Worm (Caenorhabditis elegans) whole organism, late embryonic: ENCODE results near the gene F49E11.2.

ENCODE experiments used
- C08G9.2 ChIP-seq: sonication (generic microtip); optimal IDR thresholded peaks from 2 replicates; lab custom pipeline; 2016; ENCODE audit warnings: mild to moderate bottlenecking, missing genetic modification characterization, moderate library complexity, missing compliant biosample characterization
- F13H6.1 ChIP-seq: sonication (generic microtip); optimal IDR thresholded peaks from 2 replicates; lab custom pipeline; 2016; ENCODE audit warnings: missing genetic modification characterization, missing compliant biosample characterization
- T23F11.4 ChIP-seq: fragments of 200-800 bp; sonication (Bioruptor generic); optimal IDR thresholded peaks from 2 replicates; lab custom pipeline; 2018; ENCODE audit warnings: mild to moderate bottlenecking, missing genetic modification characterization, missing compliant biosample characterization
- ama-1 ChIP-seq: fragments of 150-350 bp; optimal IDR thresholded peaks from 2 replicates; lab custom pipeline; 2014
- ceh-2 ChIP-seq: sonication (generic microtip); optimal IDR thresholded peaks from 2 replicates; lab custom pipeline; 2016; ENCODE audit warnings: missing genotype, missing genetic modification characterization, missing compliant biosample characterization
- ceh-22 ChIP-seq: sonication (generic microtip); optimal IDR thresholded peaks from 2 replicates; lab custom pipeline; 2017; ENCODE audit warnings: missing biosample characterization, missing genetic modification characterization
- ceh-24 ChIP-seq: sonication (generic microtip); optimal IDR thresholded peaks from 2 replicates; lab custom pipeline; 2016; ENCODE audit warnings: mild to moderate bottlenecking, missing genetic modification characterization, missing compliant biosample characterization
- ceh-30 ChIP-seq: fragments of 150-350 bp; optimal IDR thresholded peaks from 2 replicates; lab custom pipeline; 2014; ENCODE audit warnings: missing biosample characterization, missing genetic modification characterization
- ceh-31 ChIP-seq: sonication (generic microtip); optimal IDR thresholded peaks from 2 replicates; lab custom pipeline; 2016; ENCODE audit warnings: missing genetic modification characterization, missing compliant biosample characterization
- ceh-45 ChIP-seq: fragments of 200-800 bp; sonication (Bioruptor generic); IDR thresholded peaks from 2 replicates; pipeline ENCODE4 v1.3.6; 2022; ENCODE audit warnings: missing genetic modification reagents, missing genetic modification characterization, missing compliant biosample characterization
- ceh-48 ChIP-seq: sonication (generic microtip); optimal IDR thresholded peaks from 2 replicates; lab custom pipeline; 2016; ENCODE audit warnings: missing genetic modification characterization, inconsistent platforms, missing compliant biosample characterization
- ceh-9 ChIP-seq: sonication (generic microtip); optimal IDR thresholded peaks from 2 replicates; lab custom pipeline; 2016; ENCODE audit warnings: mild to moderate bottlenecking, missing genetic modification characterization, inconsistent platforms, missing compliant biosample characterization
- che-1 ChIP-seq: sonication (generic microtip); optimal IDR thresholded peaks from 2 replicates; lab custom pipeline; 2016; ENCODE audit warnings: mild to moderate bottlenecking, missing genetic modification characterization, missing compliant biosample characterization
- dmd-4 ChIP-seq: sonication (generic microtip); optimal IDR thresholded peaks from 2 replicates; lab custom pipeline; 2016; ENCODE audit warnings: borderline replicate concordance, missing genetic modification characterization, missing compliant biosample characterization
- elt-2 ChIP-seq: sonication (generic microtip); optimal IDR thresholded peaks from 2 replicates; lab custom pipeline; 2016; ENCODE audit warnings: missing genetic modification reagents, missing genetic modification characterization, missing compliant biosample characterization
- elt-4 ChIP-seq: sonication (generic microtip); optimal IDR thresholded peaks from 2 replicates; lab custom pipeline; 2016; ENCODE audit warnings: missing genetic modification characterization, missing compliant biosample characterization
- fkh-10 ChIP-seq: fragments of 150-350 bp; optimal IDR thresholded peaks from 2 replicates; lab custom pipeline; 2014; ENCODE audit warnings: missing biosample characterization, missing genetic modification reagents, missing genetic modification characterization
- fkh-6 ChIP-seq: sonication (generic microtip); optimal IDR thresholded peaks from 2 replicates; lab custom pipeline; 2016; ENCODE audit warnings: missing genetic modification characterization, missing compliant biosample characterization
- gmeb-2 ChIP-seq: sonication (generic microtip); optimal IDR thresholded peaks from 2 replicates; lab custom pipeline; 2016; ENCODE audit warnings: missing genetic modification characterization, inconsistent platforms, missing compliant biosample characterization
- hlh-13 ChIP-seq: fragments of 200-800 bp; sonication (Bioruptor generic); optimal IDR thresholded peaks from 2 replicates; lab custom pipeline; 2018; ENCODE audit warnings: mild to moderate bottlenecking, missing genetic modification characterization, missing compliant biosample characterization
- hlh-30 ChIP-seq: sonication (generic microtip); optimal IDR thresholded peaks from 2 replicates; lab custom pipeline; 2017; ENCODE audit warnings: antibody characterized with exemption, missing genetic modification characterization, missing compliant biosample characterization; ENCODE audit not compliant: insufficient read depth
- hlh-6 ChIP-seq: sonication (generic microtip); optimal IDR thresholded peaks from 2 replicates; lab custom pipeline; 2016; ENCODE audit warnings: missing genotype, missing genetic modification characterization, missing compliant biosample characterization
- hlh-8 ChIP-seq: sonication (generic microtip); optimal IDR thresholded peaks from 2 replicates; lab custom pipeline; 2016; ENCODE audit warnings: missing genotype, missing genetic modification characterization, missing compliant biosample characterization
- lin-11 ChIP-seq: fragments of 200-800 bp; sonication (Bioruptor generic); optimal IDR thresholded peaks from 2 replicates; lab custom pipeline; 2018; ENCODE audit warnings: mild to moderate bottlenecking, missing genetic modification characterization, missing compliant biosample characterization
- madf-2 ChIP-seq: sonication (generic microtip); optimal IDR thresholded peaks from 2 replicates; lab custom pipeline; 2017; ENCODE audit warnings: missing genetic modification characterization, missing compliant biosample characterization
- mec-3 ChIP-seq: sonication (generic microtip); optimal IDR thresholded peaks from 2 replicates; lab custom pipeline; 2016; ENCODE audit warnings: borderline replicate concordance, missing genetic modification characterization, missing compliant biosample characterization
- nhr-11 ChIP-seq: fragments of 150-350 bp; optimal IDR thresholded peaks from 2 replicates; lab custom pipeline; 2014; ENCODE audit warnings: missing biosample characterization, missing genetic modification characterization
- nhr-232 ChIP-seq: sonication (generic microtip); optimal IDR thresholded peaks from 2 replicates; lab custom pipeline; 2016; ENCODE audit warnings: missing genetic modification characterization, missing compliant biosample characterization
- odd-2 ChIP-seq: sonication (generic microtip); optimal IDR thresholded peaks from 2 replicates; lab custom pipeline; 2017; ENCODE audit warnings: antibody characterized with exemption, mild to moderate bottlenecking, missing genetic modification characterization, missing compliant biosample characterization
- pax-1 ChIP-seq: fragments of 150-350 bp; optimal IDR thresholded peaks from 2 replicates; lab custom pipeline; 2014; ENCODE audit warnings: missing biosample characterization, missing genetic modification characterization
- pros-1 ChIP-seq: fragments of 150-350 bp; optimal IDR thresholded peaks from 2 replicates; lab custom pipeline; 2014; ENCODE audit warnings: missing biosample characterization, missing genetic modification reagents, missing genetic modification characterization
- sdc-2 ChIP-seq: sonication (generic microtip); optimal IDR thresholded peaks from 2 replicates; lab custom pipeline; 2016; ENCODE audit warnings: missing genotype, missing genetic modification characterization, missing compliant biosample characterization
- sox-2 ChIP-seq: fragments of 200-800 bp; sonication (Bioruptor generic); IDR thresholded peaks from 2 replicates; pipeline ENCODE4 v1.3.6; 2022; ENCODE audit warnings: missing genetic modification reagents, missing genetic modification characterization, missing compliant biosample characterization
- syd-9 ChIP-seq: sonication (generic microtip); optimal IDR thresholded peaks from 2 replicates; lab custom pipeline; 2016; ENCODE audit warnings: mild to moderate bottlenecking, missing genetic modification characterization, moderate library complexity, missing compliant biosample characterization
- tbx-2 ChIP-seq: sonication (generic microtip); optimal IDR thresholded peaks from 2 replicates; lab custom pipeline; 2016; ENCODE audit warnings: missing genetic modification characterization, missing compliant biosample characterization
- ttx-3 ChIP-seq: sonication (generic microtip); optimal IDR thresholded peaks from 2 replicates; lab custom pipeline; 2016; ENCODE audit warnings: missing genetic modification reagents, missing genetic modification characterization, missing compliant biosample characterization
- ztf-16 ChIP-seq: sonication (generic microtip); optimal IDR thresholded peaks from 2 replicates; lab custom pipeline; 2017; ENCODE audit warnings: missing genetic modification characterization, missing compliant biosample characterization

The F49E11.2 gene

DNA sequence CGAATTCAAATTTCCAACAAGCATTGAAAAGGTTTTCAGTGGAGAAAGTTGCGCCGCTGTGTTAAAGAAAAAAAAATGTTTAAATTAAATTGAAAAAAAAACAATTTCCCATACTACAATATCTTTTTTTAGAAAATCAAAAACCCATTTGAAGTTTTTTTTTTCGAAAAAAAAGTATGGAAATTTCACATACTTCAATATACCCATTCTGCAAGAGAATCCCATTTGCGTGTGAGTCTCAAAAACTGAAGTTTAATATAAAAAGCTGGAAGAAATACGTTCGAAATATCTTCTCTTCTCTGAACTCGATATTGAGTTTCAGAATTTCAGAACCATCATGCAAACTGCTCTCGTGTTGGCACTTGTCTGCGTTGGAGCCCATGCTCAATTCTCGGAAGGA is 31.4 kb upstream of the F49E11.2 start, which contains the start of gene scl-7:
Gene scl-7, plus strand, starts transcription at position 301 of the 400 bp plus-strand sequence.
- TF ChIP-seq ceh-22 (tag; lab: Kevin White, UChicago) (no peak), T23F11.4 (no peak), hlh-6 (tag; lab: Kevin White, UChicago) (no peak), ceh-24 (tag; lab: Kevin White, UChicago) (no peak), madf-2 (tag; lab: Kevin White, UChicago) (no peak), ceh-30 (no peak), fkh-10 (GFP tag; lab: Kevin White, UChicago) (no peak), lin-11 (tag; lab: Kevin White, UChicago) (no peak), fkh-6 (tag; lab: Kevin White, UChicago) (no peak), tbx-2 (no peak), hlh-13 (GFP tag; lab: Kevin White, UChicago) (no peak), ama-1 (lab: Kevin White, UChicago) (no peak), nhr-11 (tag; lab: Kevin White, UChicago) (no peak), sox-2 (GFP tag; lab: Robert Waterston, UW) (no peak)

DNA sequence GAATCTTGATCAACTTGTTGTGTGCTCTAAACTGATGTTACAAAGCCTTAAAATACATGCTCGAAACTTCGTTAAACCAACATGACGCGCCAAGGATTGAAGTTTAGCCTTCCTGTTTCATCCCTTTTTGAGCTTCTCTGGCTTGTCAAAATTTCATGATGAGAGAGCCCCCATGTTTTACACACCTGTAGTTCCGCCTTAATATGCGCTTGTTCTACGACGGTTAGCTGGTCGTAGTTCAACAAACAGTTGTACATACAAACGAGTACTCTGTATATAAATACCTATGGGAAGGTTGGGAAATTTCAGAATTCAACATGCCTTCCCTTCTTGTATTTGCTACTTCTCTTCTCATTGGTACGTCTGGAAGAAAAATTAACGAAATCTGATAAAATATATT is 29.7 kb upstream of the F49E11.2 start, which contains the start of gene scl-6:
Gene scl-6, plus strand, starts transcription at position 301 of the 400 bp plus-strand sequence.
- TF ChIP-seq C08G9.2 (tag; lab: Kevin White, UChicago): no peak
- no peak for TF ChIP-seq ceh-9 (tag; lab: Kevin White, UChicago)
- no peak for TF ChIP-seq ttx-3 (tag; lab: Kevin White, UChicago)
- TF ChIP-seq ceh-45 (GFP tag; lab: Robert Waterston, UW): no peak
- no peak for TF ChIP-seq gmeb-2 (tag; lab: Kevin White, UChicago)

DNA sequence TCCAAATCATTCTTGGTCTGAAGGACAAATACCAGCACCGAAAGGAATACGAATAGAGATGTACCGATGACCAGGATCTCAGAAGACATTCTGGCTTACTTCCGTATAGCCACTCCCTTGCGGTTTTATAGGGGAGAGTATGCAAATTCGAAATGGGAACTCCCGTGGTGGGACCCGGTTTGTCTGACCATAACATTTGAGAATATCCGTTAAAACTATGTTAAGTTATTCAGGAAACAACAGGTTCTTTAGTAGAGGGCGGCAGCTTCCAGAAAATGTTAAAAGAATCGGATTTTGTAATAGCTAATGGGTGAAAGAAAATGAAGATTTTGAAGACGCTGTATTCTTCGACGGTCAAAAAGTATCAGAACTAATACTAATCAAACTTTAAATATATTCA is 28.4 kb upstream of the F49E11.2 start, which contains the start of gene col-131:
Gene col-131, minus strand, starts transcription at position 101 of the 400 bp plus-strand sequence.
- no peak for TF ChIP-seq pros-1 (tag; lab: Kevin White, UChicago)
- no peak for TF ChIP-seq hlh-6 (tag; lab: Kevin White, UChicago)
- TF ChIP-seq ceh-31 (tag; lab: Kevin White, UChicago): no peak
- TF ChIP-seq fkh-10 (GFP tag; lab: Kevin White, UChicago): no peak
- no peak for TF ChIP-seq dmd-4 (tag; lab: Kevin White, UChicago)
- no peak for TF ChIP-seq ceh-2 (tag; lab: Kevin White, UChicago)
- no peak for TF ChIP-seq ceh-48 (tag; lab: Kevin White, UChicago)
- TF ChIP-seq sdc-2 (tag; lab: Kevin White, UChicago): no peak
- no peak for TF ChIP-seq che-1 (tag; lab: Kevin White, UChicago)
- TF ChIP-seq pax-1: no peak
- no peak for TF ChIP-seq ceh-22 (tag; lab: Kevin White, UChicago)
- TF ChIP-seq ceh-30: no peak
- no peak for TF ChIP-seq nhr-11 (tag; lab: Kevin White, UChicago)
- TF ChIP-seq F13H6.1 (tag; lab: Kevin White, UChicago): no peak
- no peak for TF ChIP-seq hlh-30 (tag; lab: Kevin White, UChicago)

DNA sequence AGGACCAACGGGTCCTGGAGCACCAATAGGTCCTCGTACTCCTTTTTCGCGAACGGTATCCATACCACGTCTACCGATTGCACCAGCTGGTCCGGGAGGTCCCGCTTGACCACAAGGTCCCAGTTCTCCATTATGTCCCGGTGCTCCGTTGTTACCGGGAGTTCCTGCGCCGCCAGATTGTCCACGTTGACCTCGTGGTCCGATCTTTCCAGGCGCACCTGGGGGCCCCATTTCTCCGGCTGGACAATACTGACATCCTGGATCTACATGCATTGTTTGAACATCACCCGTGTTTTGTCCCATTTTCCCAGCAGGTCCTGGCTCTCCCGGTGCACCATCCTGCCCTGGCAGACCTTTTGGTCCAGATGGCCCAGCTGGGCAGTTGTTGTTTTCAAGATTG is 27.3 kb upstream of the F49E11.2 start:
- TF ChIP-seq elt-4 (tag; lab: Kevin White, UChicago): peak; percentile 37
- no peak for TF ChIP-seq ceh-22 (tag; lab: Kevin White, UChicago)

DNA sequence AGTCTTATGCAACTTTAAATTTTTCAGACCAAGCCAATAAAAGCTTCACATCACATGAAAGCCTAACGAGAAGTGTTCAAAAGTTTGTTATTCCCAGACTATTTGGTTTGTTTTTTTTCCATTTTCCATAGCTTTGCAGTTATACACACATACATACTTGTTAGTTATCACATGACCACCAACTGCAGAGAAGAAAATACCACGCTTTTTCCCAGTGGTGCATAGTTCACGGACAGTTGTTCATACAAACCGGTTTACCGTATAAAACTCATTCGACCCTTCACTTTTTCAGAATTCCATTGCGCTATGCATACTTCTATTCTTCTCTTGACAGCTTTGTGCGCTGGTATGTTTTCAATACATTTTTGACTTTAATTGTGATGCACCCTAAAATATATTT is 24.9 kb upstream of the F49E11.2 start, which contains the start of gene scl-5:
Gene scl-5, plus strand, starts transcription at position 301 of the 400 bp plus-strand sequence.
- TF ChIP-seq nhr-11 (tag; lab: Kevin White, UChicago) (no peak), elt-4 (tag; lab: Kevin White, UChicago) (no peak), elt-2 (tag; lab: Kevin White, UChicago) (no peak), mec-3 (no peak), madf-2 (tag; lab: Kevin White, UChicago) (no peak), odd-2 (tag; lab: Kevin White, UChicago) (no peak), hlh-8 (tag; lab: Kevin White, UChicago) (no peak), nhr-232 (no peak), ztf-16 (no peak), syd-9 (no peak)
